Worm (Caenorhabditis elegans): Measurements from ENCODE around the gene F10E9.10.
A peak's percentile ranks its signal among the peaks of the same experiment; 100 is the strongest.

F10E9.10 gene

ce11 chrIII:8358213-8358672, 38.2 kb upstream of the F10E9.10 start, which contains the start of the genes R05D3.8 and rfp-1 (continued):
- TF ChIP-seq mxl-2 (GFP tag; conservative IDR thresholded peaks at IDR 0.05) = no peak
- peak; percentile 88 for TF ChIP-seq nhr-6 (tag; optimal IDR thresholded peaks at IDR 0.05)
- TF ChIP-seq lin-13 (GFP tag; optimal IDR thresholded peaks at IDR 0.05) = peak; percentile 88
- no peak for TF ChIP-seq tag-97 (GFP tag; IDR thresholded peaks at IDR 0.05)
- TF ChIP-seq ceh-82 (tag; optimal IDR thresholded peaks at IDR 0.05) = no peak
- no peak for TF ChIP-seq nhr-42 (GFP tag; IDR thresholded peaks at IDR 0.05)
- TF ChIP-seq nhr-28 (tag; optimal IDR thresholded peaks at IDR 0.05) = peak; percentile 85
- TF ChIP-seq snpc-4 (tag; optimal IDR thresholded peaks at IDR 0.05) = no peak
- TF ChIP-seq arid-1 (GFP tag; conservative IDR thresholded peaks at IDR 0.05) = peak; percentile 67; the same call in 1 of the 2 replicates
- TF ChIP-seq madf-5 (GFP tag; IDR thresholded peaks at IDR 0.05) = no peak
- TF ChIP-seq dmd-8 (GFP tag; IDR thresholded peaks at IDR 0.05) = no peak
- TF ChIP-seq F10B5.3 (tag; optimal IDR thresholded peaks at IDR 0.05) = no peak
- no peak for TF ChIP-seq ceh-44 (GFP tag; IDR thresholded peaks at IDR 0.05)
- TF ChIP-seq ces-1 (GFP tag; optimal IDR thresholded peaks at IDR 0.05) = no peak
- no peak for TF ChIP-seq unc-39 (tag; optimal IDR thresholded peaks at IDR 0.05)
- peak; percentile 97 to 99 for TF ChIP-seq lsy-2 (tag; optimal IDR thresholded peaks at IDR 0.05)
- TF ChIP-seq dpl-1 (GFP tag; optimal IDR thresholded peaks at IDR 0.05) = peak; percentile 87
- TF ChIP-seq rbr-2 (tag; optimal IDR thresholded peaks at IDR 0.05) = peak; percentile 43
- TF ChIP-seq daf-16 (GFP tag; optimal IDR thresholded peaks at IDR 0.05) = no peak
- TF ChIP-seq daf-16 (tag; optimal IDR thresholded peaks at IDR 0.05) = peak; percentile 51
- 0 out of 2 replicates have a peak, but pooled peaks have one; percentile 22 for TF ChIP-seq tra-1 (GFP tag; IDR thresholded peaks at IDR 0.05)
- peak in 1 of 2 experiments; percentile 19 for TF ChIP-seq ZK546.5 (tag; optimal IDR thresholded peaks at IDR 0.05)
- TF ChIP-seq ama-1 (optimal IDR thresholded peaks at IDR 0.05) = no peak
- no peak for TF ChIP-seq pha-4 (GFP tag; IDR thresholded peaks at IDR 0.05)
- TF ChIP-seq pha-4 (tag; optimal IDR thresholded peaks at IDR 0.05) = peak; percentile 83
- peak in 1 of 2 experiments; percentile 54 for TF ChIP-seq hif-1 (tag; optimal IDR thresholded peaks at IDR 0.05)
- TF ChIP-seq aha-1 (tag) = peak; percentile 44
- no peak for TF ChIP-seq cey-2 (tag; optimal IDR thresholded peaks at IDR 0.05; ENCODE audit: borderline replicate concordance, insufficient read depth)
- TF ChIP-seq madf-9 (GFP tag; conservative IDR thresholded peaks at IDR 0.05) = no peak
- peak; percentile 25 for TF ChIP-seq mxl-3 (GFP tag; optimal IDR thresholded peaks at IDR 0.05)
- no peak for TF ChIP-seq spr-3 (GFP tag; optimal IDR thresholded peaks at IDR 0.05)
- TF ChIP-seq daf-19 (GFP tag; conservative IDR thresholded peaks at IDR 0.05) = no peak
- peak; percentile 89 for TF ChIP-seq mes-2 (tag; optimal IDR thresholded peaks at IDR 0.05; ENCODE audit: poor library complexity, severe bottlenecking)
- peak; percentile 90 for TF ChIP-seq dve-1 (tag; optimal IDR thresholded peaks at IDR 0.05; ENCODE audit: insufficient read depth)
- TF ChIP-seq aly-2 (tag; optimal IDR thresholded peaks at IDR 0.05) = no peak
- no peak for TF ChIP-seq jun-1 (tag; optimal IDR thresholded peaks at IDR 0.05)
- peak; percentile 39 for TF ChIP-seq F37D6.2 (tag; optimal IDR thresholded peaks at IDR 0.05)
- no peak for TF ChIP-seq vab-7 (GFP tag; IDR thresholded peaks at IDR 0.05)
- no peak for TF ChIP-seq zfp-3 (GFP tag; conservative IDR thresholded peaks at IDR 0.05)
- peak; percentile 87 for TF ChIP-seq mep-1 (tag; optimal IDR thresholded peaks at IDR 0.05)
- peak; percentile 45; the same call in 1 of the 2 replicates for TF ChIP-seq T26A8.4 (GFP tag; IDR thresholded peaks at IDR 0.05)
- TF ChIP-seq ZK337.2 (GFP tag; IDR thresholded peaks at IDR 0.05) = no peak
- peak; percentile 73 for TF ChIP-seq T20F7.1 (GFP tag; optimal IDR thresholded peaks at IDR 0.05)
- peak; percentile 49 for TF ChIP-seq lin-15B (tag; optimal IDR thresholded peaks at IDR 0.05)
- no peak for TF ChIP-seq nhr-48 (tag; optimal IDR thresholded peaks at IDR 0.05)
- peak in 1 of 2 experiments; percentile 99 for TF ChIP-seq unc-62 (GFP tag; optimal IDR thresholded peaks at IDR 0.05 in 1 of 2)
- no peak for TF ChIP-seq unc-62 (tag; optimal IDR thresholded peaks at IDR 0.05)
- no peak for TF ChIP-seq fos-1 (tag; optimal IDR thresholded peaks at IDR 0.05)

Measured in whole organism, L4 larva.